Fruit fly (Drosophila melanogaster) whole organism, embryonic: ENCODE measurements around the gene CG14930.
A peak's percentile ranks its signal among the peaks of the same experiment; 100 is the strongest.

Experiments used
- Ada2b ChIP-seq: fragments of 200-800 bp; sonication (Bioruptor generic); IDR thresholded peaks from 2 replicates; pipeline ENCODE4 v1.3.6; 2022; ENCODE audit warnings: missing biosample characterization, missing genetic modification characterization
- Bdp1 ChIP-seq: fragments of 200-800 bp; sonication (Bioruptor generic); optimal IDR thresholded peaks from 3 replicates; lab custom pipeline; 2016; ENCODE audit warnings: missing biosample characterization, missing genetic modification characterization
- Bgb ChIP-seq: fragments of 200-800 bp; sonication (Bioruptor generic); IDR thresholded peaks from 2 replicates; pipeline ENCODE4 v1.3.6; 2022; ENCODE audit warnings: missing biosample characterization, missing genetic modification characterization; ENCODE audit not compliant: partially characterized antibody
- CG10462 ChIP-seq: fragments of 200-800 bp; sonication (Bioruptor generic); optimal IDR thresholded peaks from 2 replicates; lab custom pipeline; 2016; ENCODE audit warnings: missing biosample characterization, missing genetic modification characterization
- CG1233 ChIP-seq: fragments of 200-800 bp; sonication (Bioruptor generic); optimal IDR thresholded peaks from 4 replicates; lab custom pipeline; 2018; ENCODE audit warnings: missing biosample characterization, mild to moderate bottlenecking, missing genetic modification characterization
- CG14050 ChIP-seq: fragments of 200-800 bp; sonication (Bioruptor generic); IDR thresholded peaks from 3 replicates; pipeline ENCODE4 v1.3.6; 2022; ENCODE audit warnings: missing biosample characterization, missing genetic modification characterization
- CG17912 ChIP-seq: fragments of 200-800 bp; sonication (Bioruptor generic); optimal IDR thresholded peaks from 2 replicates; lab custom pipeline; 2018; ENCODE audit warnings: missing biosample characterization, mild to moderate bottlenecking, missing genetic modification characterization
- CG2116 ChIP-seq: fragments of 200-800 bp; sonication (Bioruptor generic); optimal IDR thresholded peaks from 3 replicates; lab custom pipeline; 2018; ENCODE audit warnings: missing biosample characterization, mild to moderate bottlenecking, missing genetic modification characterization
- CG34224 ChIP-seq: fragments of 200-800 bp; sonication (Bioruptor generic); IDR thresholded peaks from 3 replicates; pipeline ENCODE4 v1.3.6; 2022; ENCODE audit warnings: missing biosample characterization, missing genetic modification characterization; ENCODE audit not compliant: partially characterized antibody
- CG34422 ChIP-seq: fragments of 200-800 bp; sonication (Bioruptor generic); IDR thresholded peaks from 3 replicates; pipeline ENCODE4 v1.3.6; 2022; ENCODE audit warnings: missing biosample characterization, missing genetic modification characterization
- CG4328 ChIP-seq: fragments of 200-800 bp; sonication (Bioruptor generic); optimal IDR thresholded peaks from 3 replicates; lab custom pipeline; 2017; ENCODE audit warnings: missing biosample characterization, missing genetic modification reagents, missing genetic modification characterization
- CG4854 ChIP-seq: fragments of 200-800 bp; sonication (Bioruptor generic); optimal IDR thresholded peaks from 2 replicates; lab custom pipeline; 2016; ENCODE audit warnings: missing biosample characterization, missing genetic modification characterization, inconsistent platforms
- CG5245 ChIP-seq: fragments of 200-800 bp; sonication (Bioruptor generic); optimal IDR thresholded peaks from 3 replicates; lab custom pipeline; 2016; ENCODE audit warnings: missing biosample characterization, missing genetic modification characterization
- CG6689 ChIP-seq: fragments of 200-800 bp; sonication (Bioruptor generic); IDR thresholded peaks from 2 replicates; pipeline ENCODE4 v1.3.6; 2022; ENCODE audit warnings: missing biosample characterization, missing genetic modification characterization
- CG7963 ChIP-seq: fragments of 200-800 bp; sonication (Bioruptor generic); IDR thresholded peaks from 3 replicates; pipeline ENCODE4 v1.3.6; 2022; ENCODE audit warnings: missing biosample characterization, missing genetic modification characterization; ENCODE audit not compliant: partially characterized antibody
- CG8359 ChIP-seq: fragments of 200-800 bp; sonication (Bioruptor generic); optimal IDR thresholded peaks from 2 replicates; lab custom pipeline; 2017; ENCODE audit warnings: missing biosample characterization, mild to moderate bottlenecking, missing genetic modification characterization, borderline replicate concordance
- Camta ChIP-seq: fragments of 200-800 bp; sonication (Bioruptor generic); optimal IDR thresholded peaks from 2 replicates; lab custom pipeline; 2016; ENCODE audit warnings: missing biosample characterization, missing genetic modification characterization
- Dek ChIP-seq: fragments of 200-800 bp; sonication (Bioruptor generic); optimal IDR thresholded peaks from 3 replicates; lab custom pipeline; 2019; ENCODE audit warnings: missing biosample characterization, mild to moderate bottlenecking, missing genetic modification characterization, moderate library complexity
- Eip74EF ChIP-seq, 2 experiments: fragments of 200-800 bp in 1 of 2; fragments of >200 bp in 1 of 2; sonication (Bioruptor generic) in 1 of 2; optimal IDR thresholded peaks; 2 replicates each; lab custom pipeline; 2017 to 2019; ENCODE audit warnings: missing biosample characterization in 2 of 2, missing genetic modification characterization in 2 of 2, mild to moderate bottlenecking in 1 of 2, moderate library complexity in 1 of 2
- Elba2 ChIP-seq: fragments of 200-800 bp; sonication (Bioruptor generic); optimal IDR thresholded peaks from 3 replicates; lab custom pipeline; 2016; ENCODE audit warnings: missing biosample characterization, missing genetic modification characterization
- Fer2 ChIP-seq: fragments of 200-800 bp; sonication (Bioruptor generic); optimal IDR thresholded peaks from 2 replicates; lab custom pipeline; 2018; ENCODE audit warnings: missing biosample characterization, mild to moderate bottlenecking, missing genetic modification characterization, moderate library complexity
- HHEX ChIP-seq: fragments of 200-800 bp; sonication (Bioruptor generic); optimal IDR thresholded peaks from 3 replicates; lab custom pipeline; 2017; ENCODE audit warnings: missing biosample characterization, mild to moderate bottlenecking, missing genetic modification characterization, missing genetic modification reagents
- Hey ChIP-seq: fragments of 200-800 bp; sonication (Bioruptor generic); optimal IDR thresholded peaks from 3 replicates; lab custom pipeline; 2018; ENCODE audit warnings: missing biosample characterization, mild to moderate bottlenecking, missing genetic modification characterization
- HmgZ ChIP-seq: fragments of 200-800 bp; sonication (Bioruptor generic); optimal IDR thresholded peaks from 2 replicates; lab custom pipeline; 2018; ENCODE audit warnings: missing biosample characterization, mild to moderate bottlenecking, missing genetic modification characterization
- Kr ChIP-seq: fragments of 200-800 bp; sonication (Bioruptor generic); optimal IDR thresholded peaks from 2 replicates; lab custom pipeline; 2017; ENCODE audit warnings: missing biosample characterization, mild to moderate bottlenecking, missing genetic modification characterization
- Med ChIP-seq: fragments of 200-800 bp; sonication (Bioruptor generic); peaks from one replicate; lab custom pipeline; 2016; ENCODE audit warnings: missing biosample characterization, missing genetic modification characterization, mild to moderate bottlenecking, inconsistent platforms, moderate library complexity
- TFAM ChIP-seq: fragments of 200-800 bp; sonication (Bioruptor generic); optimal IDR thresholded peaks from 2 replicates; lab custom pipeline; 2017; ENCODE audit warnings: missing biosample characterization, missing genetic modification characterization, inconsistent platforms
- Tbp ChIP-seq: fragments of >200 bp; optimal IDR thresholded peaks from 2 replicates; lab custom pipeline; 2018; ENCODE audit warnings: missing biosample characterization, missing genetic modification characterization
- Usf ChIP-seq: fragments of 200-800 bp; sonication (Bioruptor generic); optimal IDR thresholded peaks from 2 replicates; lab custom pipeline; 2017; ENCODE audit warnings: missing genotype, missing biosample characterization, missing genetic modification characterization
- ash1 ChIP-seq: fragments of 200-800 bp; sonication (Bioruptor generic); optimal IDR thresholded peaks from 2 replicates; lab custom pipeline; 2018; ENCODE audit warnings: missing biosample characterization, mild to moderate bottlenecking, missing genetic modification characterization
- bcd ChIP-seq: fragments of 200-800 bp; sonication (Bioruptor generic); optimal IDR thresholded peaks from 2 replicates; lab custom pipeline; 2017; ENCODE audit warnings: missing biosample characterization, mild to moderate bottlenecking, missing genetic modification characterization
- br ChIP-seq: fragments of >200 bp; optimal IDR thresholded peaks from 2 replicates; lab custom pipeline; 2017
- ci ChIP-seq: fragments of 200-800 bp; sonication (Bioruptor generic); IDR thresholded peaks from 3 replicates; pipeline ENCODE4 v1.3.6; 2022; ENCODE audit warnings: missing biosample characterization, missing genetic modification characterization
- dpn ChIP-seq, 2 experiments: fragments of 200-800 bp; sonication (Bioruptor generic); optimal IDR thresholded peaks; 3 replicates each; lab custom pipeline; 2016; ENCODE audit warnings: missing biosample characterization in 2 of 2, missing genetic modification characterization in 2 of 2
- en ChIP-seq: fragments of 200-800 bp; sonication (Bioruptor generic); optimal IDR thresholded peaks from 2 replicates; lab custom pipeline; 2016; ENCODE audit warnings: missing biosample characterization, missing genetic modification characterization
- fru ChIP-seq: fragments of >200 bp; optimal IDR thresholded peaks from 2 replicates; lab custom pipeline; 2017
- gcm2 ChIP-seq: fragments of 200-800 bp; sonication (Bioruptor generic); optimal IDR thresholded peaks from 2 replicates; lab custom pipeline; 2016; ENCODE audit warnings: missing biosample characterization, missing genetic modification characterization
- gfzf ChIP-seq: fragments of 200-800 bp; sonication (Bioruptor generic); optimal IDR thresholded peaks from 2 replicates; lab custom pipeline; 2016; ENCODE audit warnings: missing biosample characterization, mild to moderate bottlenecking, missing genetic modification characterization, moderate library complexity
- her ChIP-seq: fragments of 200-800 bp; sonication (Bioruptor generic); optimal IDR thresholded peaks from 2 replicates; lab custom pipeline; 2016; ENCODE audit warnings: missing biosample characterization, missing genetic modification characterization
- jing ChIP-seq: fragments of 200-800 bp; sonication (Bioruptor generic); optimal IDR thresholded peaks from 2 replicates; lab custom pipeline; 2018; ENCODE audit warnings: missing biosample characterization, mild to moderate bottlenecking, missing genetic modification characterization
- luna ChIP-seq: fragments of 200-800 bp; sonication (Bioruptor generic); optimal IDR thresholded peaks from 2 replicates; lab custom pipeline; 2016; ENCODE audit warnings: missing biosample characterization, missing genetic modification characterization
- mam ChIP-seq: fragments of 200-800 bp; sonication (Bioruptor generic); optimal IDR thresholded peaks from 3 replicates; lab custom pipeline; 2016; ENCODE audit warnings: missing biosample characterization, missing genetic modification characterization
- nerfin-2 ChIP-seq: fragments of 200-800 bp; sonication (Bioruptor generic); IDR thresholded peaks from 2 replicates; pipeline ENCODE4 v1.3.6; 2022; ENCODE audit warnings: missing biosample characterization, missing genetic modification characterization; ENCODE audit not compliant: partially characterized antibody
- p53 ChIP-seq: fragments of 200-800 bp; sonication (Bioruptor generic); optimal IDR thresholded peaks from 2 replicates; lab custom pipeline; 2016; ENCODE audit warnings: missing biosample characterization, missing genetic modification characterization
- peb ChIP-seq: fragments of 200-800 bp; sonication (Bioruptor generic); IDR thresholded peaks from 2 replicates; pipeline ENCODE4 v1.3.6; 2022; ENCODE audit warnings: missing biosample characterization, missing genetic modification characterization
- pum ChIP-seq: fragments of 200-800 bp; sonication (Bioruptor generic); optimal IDR thresholded peaks from 2 replicates; lab custom pipeline; 2016; ENCODE audit warnings: missing biosample characterization, missing genetic modification characterization
- schlank ChIP-seq: fragments of 200-800 bp; sonication (Bioruptor generic); optimal IDR thresholded peaks from 2 replicates; lab custom pipeline; 2018; ENCODE audit warnings: missing biosample characterization, mild to moderate bottlenecking, missing genetic modification characterization
- sens-2 ChIP-seq: fragments of 200-800 bp; sonication (Bioruptor generic); IDR thresholded peaks from 2 replicates; pipeline ENCODE4 v1.3.6; 2022; ENCODE audit warnings: missing biosample characterization, missing genetic modification characterization
- shn ChIP-seq: fragments of 200-800 bp; sonication (Bioruptor generic); optimal IDR thresholded peaks from 3 replicates; lab custom pipeline; 2016; ENCODE audit warnings: missing biosample characterization, missing genetic modification characterization
- tin ChIP-seq: fragments of 200-800 bp; sonication (Bioruptor generic); optimal IDR thresholded peaks from 3 replicates; lab custom pipeline; 2016; ENCODE audit warnings: missing biosample characterization, missing genetic modification characterization

CG14930 gene

DNA sequence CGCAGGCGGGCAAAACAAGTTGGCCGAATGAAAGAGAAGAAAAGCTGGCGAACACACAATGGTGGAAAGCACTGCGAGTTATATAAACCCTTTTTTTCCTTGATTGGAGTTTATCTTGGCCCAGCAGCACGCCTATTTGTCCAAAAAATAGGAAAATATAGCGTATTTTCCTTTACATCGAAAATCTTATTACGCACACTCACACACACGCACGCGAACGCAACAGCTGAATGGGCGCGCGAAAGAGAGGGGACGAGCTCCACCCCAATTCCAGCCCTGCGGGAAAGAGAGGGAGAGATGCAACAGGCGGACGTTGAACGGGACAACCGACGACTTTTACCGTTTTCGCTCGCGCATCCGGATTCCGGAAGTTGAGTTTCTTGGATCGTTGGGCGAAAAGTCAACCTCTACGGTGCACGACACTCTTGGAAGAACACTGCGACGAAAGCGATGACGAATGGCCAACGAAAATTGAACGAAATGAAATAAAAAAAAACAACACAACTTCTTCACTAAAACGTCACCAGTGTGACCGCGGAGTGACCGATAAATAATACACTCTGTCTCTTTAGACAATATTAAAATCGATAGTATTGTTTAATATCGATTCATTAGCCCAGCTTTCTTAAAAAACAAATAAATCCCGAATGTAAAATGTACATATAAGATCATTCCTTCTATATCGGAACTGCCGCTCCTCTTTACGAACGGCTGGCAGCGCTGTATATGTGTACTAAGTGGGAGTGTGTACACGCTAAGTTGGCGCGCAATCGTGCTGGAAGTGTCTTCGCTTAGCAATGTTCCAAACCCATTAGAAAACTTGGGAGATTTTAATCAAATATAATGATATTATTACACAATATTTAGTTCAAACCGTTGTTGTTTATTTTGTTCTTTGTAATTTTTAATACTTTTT is 4.3 kb downstream of the CG14930 start, which contains the start of the genes Dlg5 and CG4970 (continued):
- TF ChIP-seq Eip74EF (GFP tag; optimal IDR thresholded peaks at IDR 0.05; lab: Kevin White, UChicago) (no peak), CG2116 (GFP tag; lab: Kevin White, UChicago) (peak; percentile 78), Hey (tag; lab: Kevin White, UChicago) (no peak), TFAM (GFP tag; lab: Kevin White, UChicago) (no peak), CG1233 (peak; percentile 7), gfzf (GFP tag; lab: Kevin White, UChicago) (peak; percentile 89), fru (lab: Kevin White, UChicago) (no peak), CG14050 (GFP tag; lab: Robert Waterston, UW) (no peak), CG6689 (GFP tag; lab: Robert Waterston, UW) (no peak), CG5245 (GFP tag; lab: Kevin White, UChicago) (no peak), CG34224 (GFP tag; lab: Robert Waterston, UW) (no peak; the same call in none of the 3 replicates), CG7963 (GFP tag; lab: Robert Waterston, UW) (peak; percentile 50; the same call in 1 of the 3 replicates), en (GFP tag; lab: Kevin White, UChicago) (no peak), Med (GFP tag; lab: Kevin White, UChicago) (peak; percentile 51), schlank (tag; lab: Kevin White, UChicago) (no peak), br (lab: Kevin White, UChicago) (no peak), Bdp1 (GFP tag; lab: Kevin White, UChicago) (no peak), bcd (GFP tag; lab: Kevin White, UChicago) (no peak), p53 (GFP tag; lab: Kevin White, UChicago) (peak; percentile 17), gcm2 (GFP tag; lab: Kevin White, UChicago) (no peak), CG4328 (GFP tag; lab: Kevin White, UChicago) (no peak), CG4854 (GFP tag; lab: Kevin White, UChicago) (no peak), ash1 (GFP tag; lab: Kevin White, UChicago) (no peak), Ada2b (GFP tag; lab: Robert Waterston, UW) (no peak), Camta (GFP tag; lab: Kevin White, UChicago) (no peak), Fer2 (no peak), nerfin-2 (GFP tag; lab: Robert Waterston, UW) (peak; percentile 66; the same call in 1 of the 2 replicates), Tbp (GFP tag; lab: Kevin White, UChicago) (no peak), shn (no peak), Kr (GFP tag; lab: Kevin White, UChicago) (no peak), mam (GFP tag; lab: Kevin White, UChicago) (no peak), peb (GFP tag; lab: Robert Waterston, UW) (no peak), ci (GFP tag; lab: Robert Waterston, UW) (peak; percentile 45; the same call in 1 of the 3 replicates), Elba2 (GFP tag; lab: Kevin White, UChicago) (peak; percentile 63), jing (GFP tag; lab: Kevin White, UChicago) (no peak), CG17912 (GFP tag; lab: Kevin White, UChicago) (no peak), tin (GFP tag; lab: Kevin White, UChicago) (no peak), Bgb (GFP tag; lab: Robert Waterston, UW) (peak; percentile 81), CG8359 (GFP tag; lab: Kevin White, UChicago) (no peak), HHEX (GFP tag; lab: Kevin White, UChicago) (no peak), CG10462 (GFP tag; lab: Kevin White, UChicago) (no peak), HmgZ (tag; lab: Kevin White, UChicago) (peak; percentile 23), pum (GFP tag; lab: Kevin White, UChicago) (no peak), Dek (peak; percentile 34), CG34422 (peak; percentile 88), luna (no peak), dpn (GFP tag; optimal IDR thresholded peaks at IDR 0.05; lab: Kevin White, UChicago) (peak in 1 of 2 experiments; percentile 17), her (GFP tag; lab: Kevin White, UChicago) (no peak), sens-2 (no peak), Usf (no peak)
